Fruit fly (Drosophila melanogaster) whole organism, embryonic: ENCODE data around the gene CG5687.
A peak's percentile ranks its signal among the peaks of the same experiment; 100 is the strongest.

ENCODE experiments used
- CG12071 ChIP-seq: fragments of 200-800 bp; sonication (Bioruptor generic); optimal IDR thresholded peaks from 3 replicates; lab custom pipeline; 2018; ENCODE audit warnings: missing biosample characterization, mild to moderate bottlenecking, missing genetic modification characterization
- CG12744 ChIP-seq: fragments of 200-800 bp; sonication (Bioruptor generic); optimal IDR thresholded peaks from 2 replicates; lab custom pipeline; 2016; ENCODE audit warnings: missing biosample characterization, missing genetic modification characterization
- CG14667 ChIP-seq: fragments of 200-800 bp; sonication (Bioruptor generic); IDR thresholded peaks from 2 replicates; pipeline ENCODE4 v1.3.6; 2022; ENCODE audit warnings: missing biosample characterization, missing genetic modification characterization
- CG14965 ChIP-seq: fragments of 200-800 bp; sonication (Bioruptor generic); optimal IDR thresholded peaks from 2 replicates; lab custom pipeline; 2016; ENCODE audit warnings: missing biosample characterization, missing genetic modification characterization, borderline replicate concordance
- CG15011 ChIP-seq: fragments of 200-800 bp; sonication (Bioruptor generic); optimal IDR thresholded peaks from 3 replicates; lab custom pipeline; 2018; ENCODE audit warnings: missing biosample characterization, mild to moderate bottlenecking, missing genetic modification characterization
- CG1602 ChIP-seq: fragments of 200-800 bp; sonication (Bioruptor generic); optimal IDR thresholded peaks from 3 replicates; lab custom pipeline; 2016; ENCODE audit warnings: missing biosample characterization, missing genetic modification characterization
- CG2202 ChIP-seq: fragments of 200-800 bp; sonication (Bioruptor generic); optimal IDR thresholded peaks from 2 replicates; lab custom pipeline; 2018; ENCODE audit warnings: missing biosample characterization, mild to moderate bottlenecking, missing genetic modification characterization
- CG2678 ChIP-seq: fragments of 200-800 bp; sonication (Bioruptor generic); optimal IDR thresholded peaks from 3 replicates; lab custom pipeline; 2019; ENCODE audit warnings: missing biosample characterization, mild to moderate bottlenecking, missing genetic modification characterization, moderate library complexity
- CG30020 ChIP-seq: fragments of 200-800 bp; optimal IDR thresholded peaks from 2 replicates; lab custom pipeline; 2019; ENCODE audit warnings: missing biosample characterization, mild to moderate bottlenecking, missing genetic modification characterization, moderate library complexity
- CG31224 ChIP-seq: fragments of 200-800 bp; sonication (Bioruptor generic); IDR thresholded peaks from 2 replicates; pipeline ENCODE4 v1.3.6; 2022; ENCODE audit warnings: missing biosample characterization, missing genetic modification characterization
- CG34422 ChIP-seq: fragments of 200-800 bp; sonication (Bioruptor generic); IDR thresholded peaks from 3 replicates; pipeline ENCODE4 v1.3.6; 2022; ENCODE audit warnings: missing biosample characterization, missing genetic modification characterization
- CG4282 ChIP-seq: fragments of 200-800 bp; sonication (Bioruptor generic); optimal IDR thresholded peaks from 2 replicates; lab custom pipeline; 2016; ENCODE audit warnings: missing biosample characterization, missing genetic modification characterization
- CG4404 ChIP-seq: fragments of 200-800 bp; sonication (Bioruptor generic); IDR thresholded peaks from 2 replicates; pipeline ENCODE4 v1.3.6; 2022; ENCODE audit warnings: missing biosample characterization, missing genetic modification characterization
- CG6683 ChIP-seq: fragments of 200-800 bp; sonication (Bioruptor generic); optimal IDR thresholded peaks from 2 replicates; lab custom pipeline; 2017; ENCODE audit warnings: missing biosample characterization, mild to moderate bottlenecking, missing genetic modification characterization, missing genetic modification reagents
- CG7963 ChIP-seq: fragments of 200-800 bp; sonication (Bioruptor generic); IDR thresholded peaks from 3 replicates; pipeline ENCODE4 v1.3.6; 2022; ENCODE audit warnings: missing biosample characterization, missing genetic modification characterization; ENCODE audit not compliant: partially characterized antibody
- Camta ChIP-seq: fragments of 200-800 bp; sonication (Bioruptor generic); optimal IDR thresholded peaks from 2 replicates; lab custom pipeline; 2016; ENCODE audit warnings: missing biosample characterization, missing genetic modification characterization
- Dref ChIP-seq: fragments of 200-800 bp; sonication (Bioruptor generic); IDR thresholded peaks from 2 replicates; pipeline ENCODE4 v1.3.6; 2022; ENCODE audit warnings: missing biosample characterization, missing genetic modification characterization
- Drgx ChIP-seq: fragments of 200-800 bp; sonication (Bioruptor generic); IDR thresholded peaks from 2 replicates; pipeline ENCODE4 v1.3.6; 2022; ENCODE audit warnings: missing biosample characterization, missing genetic modification characterization
- Eip74EF ChIP-seq, 2 experiments: fragments of 200-800 bp in 1 of 2; fragments of >200 bp in 1 of 2; sonication (Bioruptor generic) in 1 of 2; optimal IDR thresholded peaks; 2 replicates each; lab custom pipeline; 2017 to 2019; ENCODE audit warnings: missing biosample characterization in 2 of 2, missing genetic modification characterization in 2 of 2, mild to moderate bottlenecking in 1 of 2, moderate library complexity in 1 of 2
- Fer1 ChIP-seq: fragments of 200-800 bp; sonication (Bioruptor generic); optimal IDR thresholded peaks from 2 replicates; lab custom pipeline; 2017; ENCODE audit warnings: missing biosample characterization, mild to moderate bottlenecking, missing genetic modification characterization
- Fer2 ChIP-seq: fragments of 200-800 bp; sonication (Bioruptor generic); optimal IDR thresholded peaks from 2 replicates; lab custom pipeline; 2018; ENCODE audit warnings: missing biosample characterization, mild to moderate bottlenecking, missing genetic modification characterization, moderate library complexity
- HLH54F ChIP-seq: fragments of 200-800 bp; sonication (Bioruptor generic); optimal IDR thresholded peaks from 3 replicates; lab custom pipeline; 2016; ENCODE audit warnings: missing biosample characterization, missing genetic modification characterization
- Hmr ChIP-seq: fragments of 200-800 bp; sonication (Bioruptor generic); optimal IDR thresholded peaks from 3 replicates; lab custom pipeline; 2017; ENCODE audit warnings: mild to moderate bottlenecking, missing biosample characterization, missing genetic modification reagents, missing genetic modification characterization
- Hsf ChIP-seq: fragments of 200-800 bp; sonication (Bioruptor generic); optimal IDR thresholded peaks from 3 replicates; lab custom pipeline; 2016; ENCODE audit warnings: missing biosample characterization, missing genetic modification characterization
- Max ChIP-seq: fragments of 200-800 bp; sonication (Bioruptor generic); optimal IDR thresholded peaks from 2 replicates; lab custom pipeline; 2016; ENCODE audit warnings: missing biosample characterization, mild to moderate bottlenecking, missing genetic modification characterization
- NC2β ChIP-seq: fragments of 200-800 bp; sonication (Bioruptor generic); optimal IDR thresholded peaks from 2 replicates; lab custom pipeline; 2016; ENCODE audit warnings: missing biosample characterization, missing genetic modification characterization
- Trl ChIP-seq, 3 experiments: fragments of >200 bp in 2 of 3; fragments of 200-800 bp in 1 of 3; sonication (Bioruptor generic) in 1 of 3; optimal IDR thresholded peaks; 2 replicates in 1 of 3; 3 replicates in 2 of 3; lab custom pipeline; 2016 to 2017; ENCODE audit warnings: missing biosample characterization in 1 of 3, missing genetic modification characterization in 1 of 3
- ase ChIP-seq: fragments of 200-800 bp; sonication (Bioruptor generic); IDR thresholded peaks from 3 replicates; pipeline ENCODE4 v1.3.6; 2022; ENCODE audit warnings: missing biosample characterization, missing genetic modification characterization
- chm ChIP-seq: fragments of 200-800 bp; sonication (Bioruptor generic); IDR thresholded peaks from 2 replicates; pipeline ENCODE4 v1.3.6; 2022; ENCODE audit warnings: missing biosample characterization, missing genetic modification characterization
- corto ChIP-seq: fragments of 200-800 bp; sonication (Bioruptor generic); optimal IDR thresholded peaks from 2 replicates; lab custom pipeline; 2016; ENCODE audit warnings: missing biosample characterization, mild to moderate bottlenecking, missing genetic modification characterization, moderate library complexity
- dan ChIP-seq: fragments of 200-800 bp; sonication (Bioruptor generic); IDR thresholded peaks from 2 replicates; pipeline ENCODE4 v1.3.6; 2022; ENCODE audit warnings: missing biosample characterization, missing genetic modification characterization
- esg ChIP-seq: fragments of 200-800 bp; sonication (Bioruptor generic); conservative IDR thresholded peaks from 2 replicates; pipeline ENCODE4 v1.3.6; 2022; ENCODE audit warnings: missing biosample characterization, missing genetic modification characterization
- gsb-n ChIP-seq: fragments of 200-800 bp; sonication (Bioruptor generic); optimal IDR thresholded peaks from 3 replicates; lab custom pipeline; 2018; ENCODE audit warnings: missing biosample characterization, mild to moderate bottlenecking, missing genetic modification characterization
- her ChIP-seq: fragments of 200-800 bp; sonication (Bioruptor generic); optimal IDR thresholded peaks from 2 replicates; lab custom pipeline; 2016; ENCODE audit warnings: missing biosample characterization, missing genetic modification characterization
- inv ChIP-seq: fragments of 200-800 bp; sonication (Bioruptor generic); IDR thresholded peaks from 2 replicates; pipeline ENCODE4 v1.3.6; 2022; ENCODE audit warnings: missing biosample characterization, missing genetic modification characterization; ENCODE audit not compliant: partially characterized antibody
- lab ChIP-seq: fragments of 200-800 bp; sonication (Bioruptor generic); optimal IDR thresholded peaks from 3 replicates; lab custom pipeline; 2017; ENCODE audit warnings: missing biosample characterization, missing genetic modification characterization, mild to moderate bottlenecking, moderate library complexity, missing genetic modification reagents
- mirr ChIP-seq: fragments of 200-800 bp; sonication (Bioruptor generic); optimal IDR thresholded peaks from 3 replicates; lab custom pipeline; 2018; ENCODE audit warnings: missing biosample characterization, mild to moderate bottlenecking, missing genetic modification characterization
- nom ChIP-seq: fragments of 200-800 bp; sonication (Bioruptor generic); optimal IDR thresholded peaks from 2 replicates; lab custom pipeline; 2017; ENCODE audit warnings: missing biosample characterization, missing genetic modification characterization, mild to moderate bottlenecking, moderate library complexity, missing genetic modification reagents
- oc ChIP-seq: fragments of 200-800 bp; sonication (Bioruptor generic); optimal IDR thresholded peaks from 2 replicates; lab custom pipeline; 2018; ENCODE audit warnings: missing biosample characterization, mild to moderate bottlenecking, missing genetic modification characterization, moderate library complexity
- org-1 ChIP-seq: fragments of 200-800 bp; sonication (Bioruptor generic); optimal IDR thresholded peaks from 2 replicates; lab custom pipeline; 2017; ENCODE audit warnings: missing biosample characterization, missing genetic modification characterization
- pros ChIP-seq: fragments of 200-800 bp; sonication (Bioruptor generic); optimal IDR thresholded peaks from 3 replicates; lab custom pipeline; 2019; ENCODE audit warnings: missing biosample characterization, mild to moderate bottlenecking, missing genetic modification characterization, moderate library complexity
- ranshi ChIP-seq: fragments of 200-800 bp; sonication (Bioruptor generic); IDR thresholded peaks from 2 replicates; pipeline ENCODE4 v1.3.6; 2022; ENCODE audit warnings: missing biosample characterization, missing genetic modification characterization
- run ChIP-seq: fragments of 200-800 bp; sonication (Bioruptor generic); optimal IDR thresholded peaks from 3 replicates; lab custom pipeline; 2018; ENCODE audit warnings: missing biosample characterization, mild to moderate bottlenecking, missing genetic modification characterization
- sd ChIP-seq: fragments of 200-800 bp; sonication (Bioruptor generic); optimal IDR thresholded peaks from 3 replicates; lab custom pipeline; 2018; ENCODE audit warnings: missing biosample characterization, mild to moderate bottlenecking, missing genetic modification characterization, moderate library complexity
- tna ChIP-seq: fragments of 200-800 bp; sonication (Bioruptor generic); IDR thresholded peaks from 2 replicates; pipeline ENCODE4 v1.3.6; 2022; ENCODE audit warnings: missing biosample characterization, missing genetic modification characterization; ENCODE audit not compliant: partially characterized antibody
- toy ChIP-seq: fragments of 200-800 bp; sonication (Bioruptor generic); IDR thresholded peaks from 2 replicates; pipeline ENCODE4 v1.3.6; 2022; ENCODE audit warnings: missing biosample characterization, missing genetic modification characterization
- ttk ChIP-seq: fragments of 200-800 bp; sonication (Bioruptor generic); IDR thresholded peaks from 2 replicates; pipeline ENCODE4 v2.1.2; 2022; ENCODE audit warnings: missing biosample characterization, missing genetic modification characterization
- wek ChIP-seq: fragments of 200-800 bp; sonication (Bioruptor generic); optimal IDR thresholded peaks from 3 replicates; lab custom pipeline; 2018; ENCODE audit warnings: missing biosample characterization, mild to moderate bottlenecking, missing genetic modification characterization, moderate library complexity

Gene CG5687

dm6 chr3L:1885436-1885835, 53.5 kb downstream of the CG5687 start, which contains the start of gene Tmhs (continued):
- TF ChIP-seq nom (GFP tag; lab: Kevin White, UChicago): peak; percentile 9
- TF ChIP-seq chm (GFP tag; lab: Robert Waterston, UW): no peak; the same call in 1 of the 2 replicates
- peak; percentile 24 for TF ChIP-seq oc (tag; lab: Kevin White, UChicago)
- no peak for TF ChIP-seq CG6683 (GFP tag; lab: Kevin White, UChicago)
- TF ChIP-seq CG30020: no peak
- TF ChIP-seq lab: no peak
- TF ChIP-seq pros (GFP tag; lab: Kevin White, UChicago): peak; percentile 94
- 0 out of 2 replicates have a peak, but pooled peaks have one; percentile 14 for TF ChIP-seq Drgx (GFP tag; lab: Robert Waterston, UW)
- no peak for TF ChIP-seq CG4404
- 0 out of 3 replicates have a peak, but pooled peaks have one; percentile 39 for TF ChIP-seq CG7963 (GFP tag; lab: Robert Waterston, UW)
- TF ChIP-seq CG12071 (GFP tag; lab: Kevin White, UChicago): peak; percentile 20

dm6 chr3L:1884652-1885051, 54.3 kb downstream of the CG5687 start, which contains the start of gene Aprt:
Gene Aprt (minus strand): TSS chr3L:1885019.
- TF ChIP-seq Max (GFP tag; lab: Kevin White, UChicago) (peak; percentile 8), CG30020 (no peak), wek (no peak), HLH54F (no peak), corto (no peak), toy (GFP tag; lab: Robert Waterston, UW) (no peak), Drgx (GFP tag; lab: Robert Waterston, UW) (no peak), ase (GFP tag; lab: Robert Waterston, UW) (no peak), CG31224 (GFP tag; lab: Robert Waterston, UW) (no peak), Hmr (GFP tag; lab: Kevin White, UChicago) (no peak), tna (GFP tag; lab: Robert Waterston, UW) (no peak), CG2202 (tag; lab: Kevin White, UChicago) (no peak), mirr (no peak), Trl (optimal IDR thresholded peaks at IDR 0.05; lab: Kevin White, UChicago) (no peak), Trl (GFP tag; optimal IDR thresholded peaks at IDR 0.05; lab: Kevin White, UChicago) (no peak), CG1602 (no peak), CG14667 (no peak), sd (tag; lab: Kevin White, UChicago) (no peak), Dref (GFP tag; lab: Robert Waterston, UW) (no peak; the same call in 1 of the 2 replicates), ttk (GFP tag; lab: Robert Waterston, UW) (no peak), ranshi (GFP tag; lab: Robert Waterston, UW) (no peak), NC2β (GFP tag; lab: Kevin White, UChicago) (no peak), Fer1 (GFP tag; lab: Kevin White, UChicago) (peak; percentile 45), inv (GFP tag; lab: Robert Waterston, UW) (peak; percentile 51; the same call in 1 of the 2 replicates), Eip74EF (GFP tag; optimal IDR thresholded peaks at IDR 0.05; lab: Kevin White, UChicago) (peak in 1 of 2 experiments; percentile 10), Camta (GFP tag; lab: Kevin White, UChicago) (no peak), Hsf (GFP tag; lab: Kevin White, UChicago) (no peak), CG15011 (GFP tag; lab: Kevin White, UChicago) (no peak), org-1 (GFP tag; lab: Kevin White, UChicago) (no peak), CG2678 (tag; lab: Kevin White, UChicago) (no peak), run (tag; lab: Kevin White, UChicago) (no peak), her (GFP tag; lab: Kevin White, UChicago) (no peak), gsb-n (tag; lab: Kevin White, UChicago) (no peak), CG34422 (GFP tag; lab: Robert Waterston, UW) (no peak), nom (GFP tag; lab: Kevin White, UChicago) (no peak), dan (no peak), CG4282 (GFP tag; lab: Kevin White, UChicago) (no peak), CG12744 (GFP tag; lab: Kevin White, UChicago) (no peak), esg (GFP tag; lab: Robert Waterston, UW) (no peak), Fer2 (no peak), CG14965 (GFP tag; lab: Kevin White, UChicago) (no peak)
